Fruit fly (Drosophila melanogaster) whole organism, embryonic: ENCODE data around the gene P5CDh2.

Source experiments
- Atf6 ChIP-seq: fragments of 200-800 bp; sonication (Bioruptor generic); IDR thresholded peaks from 2 replicates; pipeline ENCODE4 v1.3.6; 2022; ENCODE audit warnings: missing biosample characterization, missing genetic modification characterization
- BEAF-32 ChIP-seq: fragments of 200-800 bp; sonication (Bioruptor generic); optimal IDR thresholded peaks from 3 replicates; lab custom pipeline; 2017; ENCODE audit warnings: missing biosample characterization, missing genetic modification characterization, mild to moderate bottlenecking, moderate library complexity, missing genetic modification reagents
- CG10366 ChIP-seq: fragments of 200-800 bp; sonication (Bioruptor generic); IDR thresholded peaks from 2 replicates; pipeline ENCODE4 v1.3.6; 2022; ENCODE audit warnings: missing biosample characterization, missing genetic modification characterization
- CG12071 ChIP-seq: fragments of 200-800 bp; sonication (Bioruptor generic); optimal IDR thresholded peaks from 3 replicates; lab custom pipeline; 2018; ENCODE audit warnings: missing biosample characterization, mild to moderate bottlenecking, missing genetic modification characterization
- CG12219 ChIP-seq: fragments of 200-800 bp; sonication (Bioruptor generic); optimal IDR thresholded peaks from 3 replicates; lab custom pipeline; 2018; ENCODE audit warnings: missing biosample characterization, mild to moderate bottlenecking, missing genetic modification characterization
- CG13296 ChIP-seq: fragments of 200-800 bp; sonication (Bioruptor generic); optimal IDR thresholded peaks from 3 replicates; lab custom pipeline; 2018; ENCODE audit warnings: missing biosample characterization, mild to moderate bottlenecking, missing genetic modification characterization
- CG14860 ChIP-seq: fragments of 200-800 bp; sonication (Bioruptor generic); IDR thresholded peaks from 3 replicates; pipeline ENCODE4 v1.3.6; 2022; ENCODE audit warnings: missing biosample characterization, missing genetic modification characterization; ENCODE audit not compliant: partially characterized antibody
- CG15514 ChIP-seq: fragments of 200-800 bp; sonication (Bioruptor generic); optimal IDR thresholded peaks from 3 replicates; lab custom pipeline; 2017; ENCODE audit warnings: missing biosample characterization, missing genetic modification characterization, mild to moderate bottlenecking, moderate library complexity, missing genetic modification reagents
- CG17328 ChIP-seq: fragments of 200-800 bp; sonication (Bioruptor generic); IDR thresholded peaks from 2 replicates; pipeline ENCODE4 v1.3.6; 2022; ENCODE audit warnings: missing biosample characterization, missing genetic modification characterization
- CG17568 ChIP-seq: fragments of 200-800 bp; sonication (Bioruptor generic); optimal IDR thresholded peaks from 2 replicates; lab custom pipeline; 2018; ENCODE audit warnings: missing biosample characterization, mild to moderate bottlenecking, missing genetic modification characterization, moderate library complexity
- CG2120 ChIP-seq: fragments of 200-800 bp; sonication (Bioruptor generic); optimal IDR thresholded peaks from 3 replicates; lab custom pipeline; 2016; ENCODE audit warnings: missing biosample characterization, missing genetic modification characterization
- CG30431 ChIP-seq: fragments of 200-800 bp; sonication (Bioruptor generic); optimal IDR thresholded peaks from 2 replicates; lab custom pipeline; 2017; ENCODE audit warnings: missing biosample characterization, missing genetic modification characterization
- CG3407 ChIP-seq: fragments of 200-800 bp; sonication (Bioruptor generic); optimal IDR thresholded peaks from 2 replicates; lab custom pipeline; 2018; ENCODE audit warnings: missing biosample characterization, mild to moderate bottlenecking, missing genetic modification characterization
- CG34422 ChIP-seq: fragments of 200-800 bp; sonication (Bioruptor generic); IDR thresholded peaks from 3 replicates; pipeline ENCODE4 v1.3.6; 2022; ENCODE audit warnings: missing biosample characterization, missing genetic modification characterization
- CG3847 ChIP-seq: fragments of 200-800 bp; sonication (Bioruptor generic); IDR thresholded peaks from 2 replicates; pipeline ENCODE4 v1.3.6; 2022; ENCODE audit warnings: missing biosample characterization, missing genetic modification characterization
- CG4707 ChIP-seq: fragments of 200-800 bp; sonication (Bioruptor generic); optimal IDR thresholded peaks from 2 replicates; lab custom pipeline; 2018; ENCODE audit warnings: missing biosample characterization, mild to moderate bottlenecking, missing genetic modification characterization, moderate library complexity
- CG4820 ChIP-seq: fragments of 200-800 bp; sonication (Bioruptor generic); optimal IDR thresholded peaks from 3 replicates; lab custom pipeline; 2016; ENCODE audit warnings: missing biosample characterization, missing genetic modification characterization
- CG6654 ChIP-seq: fragments of 200-800 bp; sonication (Bioruptor generic); optimal IDR thresholded peaks from 2 replicates; lab custom pipeline; 2017; ENCODE audit warnings: missing biosample characterization, mild to moderate bottlenecking, missing genetic modification characterization
- CG7357 ChIP-seq: fragments of 200-800 bp; sonication (Bioruptor generic); IDR thresholded peaks from 3 replicates; pipeline ENCODE4 v1.3.6; 2022; ENCODE audit warnings: missing biosample characterization, missing genetic modification characterization
- CG7963 ChIP-seq: fragments of 200-800 bp; sonication (Bioruptor generic); IDR thresholded peaks from 3 replicates; pipeline ENCODE4 v1.3.6; 2022; ENCODE audit warnings: missing biosample characterization, missing genetic modification characterization; ENCODE audit not compliant: partially characterized antibody
- CG7987 ChIP-seq: fragments of 200-800 bp; sonication (Bioruptor generic); optimal IDR thresholded peaks from 2 replicates; lab custom pipeline; 2018; ENCODE audit warnings: missing biosample characterization, mild to moderate bottlenecking, missing genetic modification characterization, moderate library complexity
- CG9609 ChIP-seq: fragments of 200-800 bp; sonication (Bioruptor generic); optimal IDR thresholded peaks from 3 replicates; lab custom pipeline; 2016; ENCODE audit warnings: missing biosample characterization, missing genetic modification characterization
- Dbx ChIP-seq: fragments of 200-800 bp; sonication (Bioruptor generic); IDR thresholded peaks from 3 replicates; pipeline ENCODE4 v1.3.6; 2022; ENCODE audit warnings: missing biosample characterization, missing genetic modification characterization
- Drgx ChIP-seq: fragments of 200-800 bp; sonication (Bioruptor generic); IDR thresholded peaks from 2 replicates; pipeline ENCODE4 v1.3.6; 2022; ENCODE audit warnings: missing biosample characterization, missing genetic modification characterization
- Hr51 ChIP-seq, 2 experiments: fragments of 200-800 bp; sonication (Bioruptor generic); optimal IDR thresholded peaks; 2 replicates in 1 of 2; 3 replicates in 1 of 2; lab custom pipeline; 2016 to 2018; ENCODE audit warnings: missing biosample characterization in 2 of 2, missing genetic modification characterization in 2 of 2, mild to moderate bottlenecking in 1 of 2, moderate library complexity in 1 of 2
- Lpt ChIP-seq: fragments of >200 bp; optimal IDR thresholded peaks from 2 replicates; lab custom pipeline; 2018; ENCODE audit warnings: missing biosample characterization, missing genetic modification characterization
- MBD-R2 ChIP-seq: fragments of 200-800 bp; sonication (Bioruptor generic); IDR thresholded peaks from 2 replicates; pipeline ENCODE4 v1.3.6; 2022; ENCODE audit warnings: missing biosample characterization, missing genetic modification characterization
- Mad ChIP-seq: fragments of 200-800 bp; sonication (Bioruptor generic); optimal IDR thresholded peaks from 2 replicates; lab custom pipeline; 2016; ENCODE audit warnings: missing biosample characterization, missing genetic modification characterization
- Rfx ChIP-seq: fragments of 200-800 bp; sonication (Bioruptor generic); IDR thresholded peaks from 2 replicates; pipeline ENCODE4 v1.3.6; 2022; ENCODE audit warnings: missing biosample characterization, missing genetic modification characterization
- Stat92E ChIP-seq, 3 experiments: fragments of >200 bp in 2 of 3; fragments of 200-800 bp in 1 of 3; sonication (Bioruptor generic) in 1 of 3; optimal IDR thresholded peaks; 2 replicates each; lab custom pipeline; 2017 to 2019; ENCODE audit warnings: missing biosample characterization in 3 of 3, missing genetic modification characterization in 3 of 3, mild to moderate bottlenecking in 1 of 3, moderate library complexity in 1 of 3
- Usf ChIP-seq: fragments of 200-800 bp; sonication (Bioruptor generic); optimal IDR thresholded peaks from 2 replicates; lab custom pipeline; 2017; ENCODE audit warnings: missing genotype, missing biosample characterization, missing genetic modification characterization
- al ChIP-seq: fragments of 200-800 bp; sonication (Bioruptor generic); IDR thresholded peaks from 2 replicates; pipeline ENCODE4 v1.3.6; 2022; ENCODE audit warnings: missing biosample characterization, missing genetic modification characterization
- cg ChIP-seq: fragments of 200-800 bp; sonication (Bioruptor generic); optimal IDR thresholded peaks from 3 replicates; lab custom pipeline; 2019; ENCODE audit warnings: missing biosample characterization, mild to moderate bottlenecking, missing genetic modification characterization, moderate library complexity
- fd102C ChIP-seq: fragments of 200-800 bp; sonication (Bioruptor generic); optimal IDR thresholded peaks from 2 replicates; lab custom pipeline; 2018; ENCODE audit warnings: missing biosample characterization, mild to moderate bottlenecking, missing genetic modification characterization, moderate library complexity
- fd64A ChIP-seq: fragments of 200-800 bp; sonication (Bioruptor generic); optimal IDR thresholded peaks from 3 replicates; lab custom pipeline; 2018; ENCODE audit warnings: missing biosample characterization, mild to moderate bottlenecking, missing genetic modification characterization
- grn ChIP-seq: fragments of 200-800 bp; sonication (Bioruptor generic); optimal IDR thresholded peaks from 3 replicates; lab custom pipeline; 2017; ENCODE audit warnings: missing biosample characterization, missing genetic modification characterization
- h ChIP-seq: fragments of >200 bp; optimal IDR thresholded peaks from 2 replicates; lab custom pipeline; 2017
- ham ChIP-seq: fragments of 200-800 bp; sonication (Bioruptor generic); IDR thresholded peaks from 2 replicates; pipeline ENCODE4 v1.3.6; 2022; ENCODE audit warnings: missing biosample characterization, missing genetic modification characterization
- jumu ChIP-seq: fragments of 200-800 bp; sonication (Bioruptor generic); optimal IDR thresholded peaks from 3 replicates; lab custom pipeline; 2016; ENCODE audit warnings: missing biosample characterization, missing genetic modification characterization
- ken ChIP-seq: fragments of 200-800 bp; sonication (Bioruptor generic); IDR thresholded peaks from 3 replicates; pipeline ENCODE4 v1.3.6; 2022; ENCODE audit warnings: missing biosample characterization, missing genetic modification characterization
- peb ChIP-seq: fragments of 200-800 bp; sonication (Bioruptor generic); IDR thresholded peaks from 2 replicates; pipeline ENCODE4 v1.3.6; 2022; ENCODE audit warnings: missing biosample characterization, missing genetic modification characterization
- phol ChIP-seq: fragments of 200-800 bp; sonication (Bioruptor generic); optimal IDR thresholded peaks from 3 replicates; lab custom pipeline; 2018; ENCODE audit warnings: missing biosample characterization, mild to moderate bottlenecking, missing genetic modification characterization, moderate library complexity
- pita ChIP-seq: fragments of 200-800 bp; sonication (Bioruptor generic); optimal IDR thresholded peaks from 2 replicates; lab custom pipeline; 2017; ENCODE audit warnings: missing biosample characterization, mild to moderate bottlenecking, missing genetic modification characterization
- ranshi ChIP-seq: fragments of 200-800 bp; sonication (Bioruptor generic); IDR thresholded peaks from 2 replicates; pipeline ENCODE4 v1.3.6; 2022; ENCODE audit warnings: missing biosample characterization, missing genetic modification characterization
- repo ChIP-seq: fragments of 200-800 bp; sonication (Bioruptor generic); optimal IDR thresholded peaks from 2 replicates; lab custom pipeline; 2016; ENCODE audit warnings: missing biosample characterization, missing genetic modification characterization
- salm ChIP-seq: fragments of 200-800 bp; sonication (Bioruptor generic); optimal IDR thresholded peaks from 2 replicates; lab custom pipeline; 2018; ENCODE audit warnings: missing biosample characterization, mild to moderate bottlenecking, missing genetic modification characterization
- sd ChIP-seq: fragments of 200-800 bp; sonication (Bioruptor generic); optimal IDR thresholded peaks from 3 replicates; lab custom pipeline; 2018; ENCODE audit warnings: missing biosample characterization, mild to moderate bottlenecking, missing genetic modification characterization, moderate library complexity
- sens-2 ChIP-seq: fragments of 200-800 bp; sonication (Bioruptor generic); IDR thresholded peaks from 2 replicates; pipeline ENCODE4 v1.3.6; 2022; ENCODE audit warnings: missing biosample characterization, missing genetic modification characterization
- sr ChIP-seq: fragments of 200-800 bp; sonication (Bioruptor generic); IDR thresholded peaks from 3 replicates; pipeline ENCODE4 v1.3.6; 2022; ENCODE audit warnings: missing biosample characterization, missing genetic modification characterization
- tin ChIP-seq: fragments of 200-800 bp; sonication (Bioruptor generic); optimal IDR thresholded peaks from 3 replicates; lab custom pipeline; 2016; ENCODE audit warnings: missing biosample characterization, missing genetic modification characterization
- tna ChIP-seq: fragments of 200-800 bp; sonication (Bioruptor generic); IDR thresholded peaks from 2 replicates; pipeline ENCODE4 v1.3.6; 2022; ENCODE audit warnings: missing biosample characterization, missing genetic modification characterization; ENCODE audit not compliant: partially characterized antibody

The P5CDh2 gene

dm6 chr3R:21848987-21849442 is 28.7 kb upstream of the P5CDh2 start (continued):
- TF ChIP-seq jumu (GFP tag; lab: Kevin White, UChicago) (peak; percentile 30), CG7987 (GFP tag; lab: Kevin White, UChicago) (no peak), al (no peak), CG17568 (peak; percentile 26), h (no peak), CG6654 (GFP tag; lab: Kevin White, UChicago) (peak; percentile 51), CG30431 (GFP tag; lab: Kevin White, UChicago) (peak; percentile 66), Rfx (GFP tag; lab: Robert Waterston, UW) (no peak; the same call in 1 of the 2 replicates), CG13296 (GFP tag; lab: Kevin White, UChicago) (peak; percentile 44), salm (peak; percentile 19), Hr51 (GFP tag; optimal IDR thresholded peaks at IDR 0.05; lab: Kevin White, UChicago) (peak; percentile 13 to 81), CG12071 (peak; percentile 8), Dbx (no peak), CG17328 (GFP tag; lab: Robert Waterston, UW) (peak; percentile 32; the same call in 1 of the 2 replicates), sr (no peak), CG3407 (GFP tag; lab: Kevin White, UChicago) (peak; percentile 46), Usf (no peak), CG3847 (peak; percentile 20; the same call in 1 of the 2 replicates), CG4820 (GFP tag; lab: Kevin White, UChicago) (peak; percentile 80), repo (GFP tag; lab: Kevin White, UChicago) (peak; percentile 1), phol (peak; percentile 84), fd102C (GFP tag; lab: Kevin White, UChicago) (peak; percentile 12), CG12219 (GFP tag; lab: Kevin White, UChicago) (peak; percentile 34), Mad (GFP tag; lab: Kevin White, UChicago) (peak; percentile 36), sd (no peak), MBD-R2 (GFP tag; lab: Robert Waterston, UW) (no peak), CG14860 (no peak), CG7963 (no peak), ranshi (GFP tag; lab: Robert Waterston, UW) (peak; percentile 38; the same call in 1 of the 2 replicates), tin (GFP tag; lab: Kevin White, UChicago) (peak; percentile 74), Drgx (GFP tag; lab: Robert Waterston, UW) (peak; percentile 89), BEAF-32 (GFP tag; lab: Kevin White, UChicago) (no peak), CG34422 (GFP tag; lab: Robert Waterston, UW) (peak; percentile 44; the same call in 2 of the 3 replicates), Atf6 (GFP tag; lab: Robert Waterston, UW) (no peak), sens-2 (GFP tag; lab: Robert Waterston, UW) (no peak), CG7357 (GFP tag; lab: Robert Waterston, UW) (0 out of 3 replicates have a peak, but pooled peaks have one; percentile 31), ham (no peak), CG2120 (peak; percentile 44), CG4707 (GFP tag; lab: Kevin White, UChicago) (no peak), CG15514 (peak; percentile 13), peb (no peak), CG9609 (GFP tag; lab: Kevin White, UChicago) (peak; percentile 31), pita (no peak), Lpt (no peak), CG10366 (peak; percentile 24; the same call in 1 of the 2 replicates), fd64A (GFP tag; lab: Kevin White, UChicago) (no peak), tna (GFP tag; lab: Robert Waterston, UW) (no peak), ken (no peak), Stat92E (GFP tag; optimal IDR thresholded peaks at IDR 0.05; lab: Kevin White, UChicago) (peak in 1 of 3 experiments; percentile 69), grn (GFP tag; lab: Kevin White, UChicago) (no peak), cg (GFP tag; lab: Kevin White, UChicago) (no peak)
